Worm (Caenorhabditis elegans) whole organism, late embryonic: Measurements from ENCODE around the gene lin-48.

ENCODE experiments used
- C38D4.7 ChIP-seq: fragments of 200-800 bp; sonication (Bioruptor generic); optimal IDR thresholded peaks from 2 replicates; lab custom pipeline; 2018; ENCODE audit warnings: mild to moderate bottlenecking, missing genetic modification characterization, moderate library complexity, missing compliant biosample characterization
- ama-1 ChIP-seq: fragments of 150-350 bp; optimal IDR thresholded peaks from 2 replicates; lab custom pipeline; 2014
- ceh-2 ChIP-seq: sonication (generic microtip); optimal IDR thresholded peaks from 2 replicates; lab custom pipeline; 2016; ENCODE audit warnings: missing genotype, missing genetic modification characterization, missing compliant biosample characterization
- che-1 ChIP-seq: sonication (generic microtip); optimal IDR thresholded peaks from 2 replicates; lab custom pipeline; 2016; ENCODE audit warnings: mild to moderate bottlenecking, missing genetic modification characterization, missing compliant biosample characterization
- dmd-4 ChIP-seq: sonication (generic microtip); optimal IDR thresholded peaks from 2 replicates; lab custom pipeline; 2016; ENCODE audit warnings: borderline replicate concordance, missing genetic modification characterization, missing compliant biosample characterization
- dve-1 ChIP-seq: sonication (generic microtip); optimal IDR thresholded peaks from 2 replicates; lab custom pipeline; 2017; ENCODE audit warnings: antibody characterized with exemption, mild to moderate bottlenecking, missing genetic modification characterization, missing compliant biosample characterization
- fkh-10 ChIP-seq: fragments of 150-350 bp; optimal IDR thresholded peaks from 2 replicates; lab custom pipeline; 2014; ENCODE audit warnings: missing biosample characterization, missing genetic modification reagents, missing genetic modification characterization
- hlh-8 ChIP-seq: sonication (generic microtip); optimal IDR thresholded peaks from 2 replicates; lab custom pipeline; 2016; ENCODE audit warnings: missing genotype, missing genetic modification characterization, missing compliant biosample characterization
- pha-2 ChIP-seq: sonication (generic microtip); optimal IDR thresholded peaks from 2 replicates; lab custom pipeline; 2017; ENCODE audit warnings: mild to moderate bottlenecking, missing genetic modification characterization, missing compliant biosample characterization
- pha-4 ChIP-seq: fragments of 150-350 bp; optimal IDR thresholded peaks from 2 replicates; lab custom pipeline; 2018; ENCODE audit warnings: missing biosample characterization, missing genetic modification reagents, missing genetic modification characterization
- ttx-3 ChIP-seq: sonication (generic microtip); optimal IDR thresholded peaks from 2 replicates; lab custom pipeline; 2016; ENCODE audit warnings: missing genetic modification reagents, missing genetic modification characterization, missing compliant biosample characterization

- no peak for TF ChIP-seq dve-1 (tag; lab: Kevin White, UChicago)
- TF ChIP-seq ama-1 (lab: Kevin White, UChicago), result no peak
- TF ChIP-seq ttx-3, result no peak
- TF ChIP-seq pha-2, result no peak
- no peak for TF ChIP-seq che-1
- TF ChIP-seq pha-4 (tag; lab: Kevin White, UChicago), result no peak
- TF ChIP-seq fkh-10 (GFP tag; lab: Kevin White, UChicago), result no peak
- TF ChIP-seq C38D4.7, result no peak
- TF ChIP-seq hlh-8, result no peak
- no peak for TF ChIP-seq ceh-2 (tag; lab: Kevin White, UChicago)
- TF ChIP-seq dmd-4, result no peak
Observed at ce11 chrIII:3737742-3738141, 7.5 kb upstream of the lin-48 start.
